Worm (Caenorhabditis elegans): ENCODE data around the gene clec-22.

Gene clec-22

DNA sequence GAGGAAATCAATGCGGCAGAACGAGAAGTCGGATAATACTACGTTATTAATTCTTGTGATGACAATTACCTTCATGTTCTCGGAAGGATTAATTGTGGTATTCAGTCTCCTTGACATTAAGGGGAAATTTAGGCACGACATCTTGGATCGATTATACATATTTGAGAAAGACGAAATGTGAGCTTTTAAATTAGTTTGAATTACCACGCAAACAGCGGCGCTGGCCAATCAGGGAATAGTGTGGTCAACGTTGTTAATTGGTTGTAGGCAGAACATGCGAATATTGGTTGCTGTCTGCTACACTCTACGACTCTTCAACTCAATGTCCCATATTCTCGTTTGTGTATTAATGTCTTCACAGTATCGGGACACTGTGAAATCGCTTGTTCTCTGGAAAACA, 16.7 kb downstream of the clec-22 start, which contains the start of gene F49A5.10:
F49A5.10 (plus strand) TSS at position 301 of the 400 bp plus-strand sequence.
- TF ChIP-seq lin-13 (GFP tag; optimal IDR thresholded peaks at IDR 0.05) (no peak), R02D3.7 (tag; optimal IDR thresholded peaks at IDR 0.05) (no peak), snpc-4 (tag; optimal IDR thresholded peaks at IDR 0.05) (no peak), ceh-82 (tag; optimal IDR thresholded peaks at IDR 0.05) (no peak), sma-3 (GFP tag; optimal IDR thresholded peaks at IDR 0.05) (no peak), gmeb-1 (tag; optimal IDR thresholded peaks at IDR 0.05) (no peak)

- TF ChIP-seq fos-1 (tag; optimal IDR thresholded peaks at IDR 0.05) = no peak
- TF ChIP-seq ztf-11 (tag; optimal IDR thresholded peaks at IDR 0.05) = no peak
- TF ChIP-seq nhr-10 (tag; optimal IDR thresholded peaks at IDR 0.05) = no peak
- TF ChIP-seq gmeb-1 (tag; optimal IDR thresholded peaks at IDR 0.05) = no peak
- TF ChIP-seq lin-11 (tag; optimal IDR thresholded peaks at IDR 0.05) = no peak
- no peak for TF ChIP-seq lin-39 (tag; optimal IDR thresholded peaks at IDR 0.05)
- TF ChIP-seq lin-13 (GFP tag; optimal IDR thresholded peaks at IDR 0.05) = no peak
- no peak for TF ChIP-seq nhr-21 (tag; optimal IDR thresholded peaks at IDR 0.05)
- TF ChIP-seq egl-27 (tag; optimal IDR thresholded peaks at IDR 0.05) = no peak
- TF ChIP-seq lsy-2 (tag; optimal IDR thresholded peaks at IDR 0.05) = no peak
- no peak for TF ChIP-seq unc-62 (GFP tag; optimal IDR thresholded peaks at IDR 0.05)
- no peak for TF ChIP-seq elt-3 (tag; optimal IDR thresholded peaks at IDR 0.05)
- no peak for TF ChIP-seq R02D3.7 (tag; optimal IDR thresholded peaks at IDR 0.05)
- no peak for TF ChIP-seq Y55F3AM.14 (GFP tag; optimal IDR thresholded peaks at IDR 0.05)
- TF ChIP-seq peb-1 (tag; optimal IDR thresholded peaks at IDR 0.05) = no peak
- TF ChIP-seq skn-1 (tag; optimal IDR thresholded peaks at IDR 0.05) = no peak
- no peak for TF ChIP-seq ztf-1 (GFP tag; conservative IDR thresholded peaks at IDR 0.05)
- TF ChIP-seq ZK546.5 (tag; optimal IDR thresholded peaks at IDR 0.05) = no peak
These were observed 21.3 kb downstream of the clec-22 start for ce11 chrV:16879532-16879931.

ce11 chrV:16880054-16880453, 21.8 kb downstream of the clec-22 start, which contains the start of gene F09C6.3:
Gene F09C6.3, minus strand, starts transcription at chrV:16880154.
- TF ChIP-seq nhr-129 (tag; optimal IDR thresholded peaks at IDR 0.05) = no peak
- TF ChIP-seq egl-27 (tag; optimal IDR thresholded peaks at IDR 0.05) = no peak
- no peak for TF ChIP-seq nhr-23 (tag; optimal IDR thresholded peaks at IDR 0.05)
- TF ChIP-seq unc-39 (tag; optimal IDR thresholded peaks at IDR 0.05) = no peak
- TF ChIP-seq nhr-237 (tag; optimal IDR thresholded peaks at IDR 0.05) = no peak
- no peak for TF ChIP-seq lin-11 (tag; optimal IDR thresholded peaks at IDR 0.05)
- TF ChIP-seq nhr-77 (tag; optimal IDR thresholded peaks at IDR 0.05) = no peak
- TF ChIP-seq fos-1 (tag; optimal IDR thresholded peaks at IDR 0.05) = no peak
- no peak for TF ChIP-seq nhr-21 (tag; optimal IDR thresholded peaks at IDR 0.05)
- no peak for TF ChIP-seq crh-2 (tag; optimal IDR thresholded peaks at IDR 0.05)
- no peak for TF ChIP-seq Y55F3AM.14 (GFP tag; optimal IDR thresholded peaks at IDR 0.05)
- no peak for TF ChIP-seq nhr-11 (tag; optimal IDR thresholded peaks at IDR 0.05)
- no peak for TF ChIP-seq F13H6.1 (tag; optimal IDR thresholded peaks at IDR 0.05)
- TF ChIP-seq ztf-11 (tag; optimal IDR thresholded peaks at IDR 0.05) = no peak
- no peak for TF ChIP-seq aly-2 (tag; optimal IDR thresholded peaks at IDR 0.05)
- no peak for TF ChIP-seq mab-5 (tag; optimal IDR thresholded peaks at IDR 0.05)
- no peak for TF ChIP-seq unc-55 (GFP tag; optimal IDR thresholded peaks at IDR 0.05)
- TF ChIP-seq sma-9 (GFP tag; optimal IDR thresholded peaks at IDR 0.05) = no peak
- no peak for TF ChIP-seq sma-9 (tag; optimal IDR thresholded peaks at IDR 0.05)

- TF ChIP-seq sem-4 (tag; optimal IDR thresholded peaks at IDR 0.05) (no peak), blmp-1 (tag; optimal IDR thresholded peaks at IDR 0.05; ENCODE audit: insufficient read depth) (no peak), mbf-1 (tag; optimal IDR thresholded peaks at IDR 0.05) (no peak), ama-1 (optimal IDR thresholded peaks at IDR 0.05) (no peak)
These were observed 22.4 kb downstream of the clec-22 start, which contains the start of gene F09C6.14 for ce11 chrV:16880679-16881078. Gene F09C6.14, plus strand, starts transcription at chrV:16880979.
